Fruit fly (Drosophila melanogaster) whole organism, embryonic: Measurements from ENCODE around the gene CG14696.

Experiments
- Abd-B ChIP-seq: fragments of 200-800 bp; sonication (Bioruptor generic); optimal IDR thresholded peaks from 2 replicates; lab custom pipeline; 2018; ENCODE audit warnings: missing biosample characterization, mild to moderate bottlenecking, missing genetic modification characterization, moderate library complexity
- B-H2 ChIP-seq: fragments of 200-800 bp; sonication (Bioruptor generic); optimal IDR thresholded peaks from 2 replicates; lab custom pipeline; 2018; ENCODE audit warnings: missing biosample characterization, mild to moderate bottlenecking, missing genetic modification characterization
- Bdp1 ChIP-seq: fragments of 200-800 bp; sonication (Bioruptor generic); optimal IDR thresholded peaks from 3 replicates; lab custom pipeline; 2016; ENCODE audit warnings: missing biosample characterization, missing genetic modification characterization
- CG10431 ChIP-seq: fragments of 200-800 bp; sonication (Bioruptor generic); optimal IDR thresholded peaks from 3 replicates; lab custom pipeline; 2018; ENCODE audit warnings: missing biosample characterization, mild to moderate bottlenecking, missing genetic modification characterization
- CG13424 ChIP-seq: fragments of 200-800 bp; sonication (Bioruptor generic); optimal IDR thresholded peaks from 2 replicates; lab custom pipeline; 2019; ENCODE audit warnings: missing biosample characterization, mild to moderate bottlenecking, missing genetic modification characterization, moderate library complexity
- CG13624 ChIP-seq: fragments of 200-800 bp; sonication (Bioruptor generic); optimal IDR thresholded peaks from 2 replicates; lab custom pipeline; 2016; ENCODE audit warnings: missing biosample characterization, missing genetic modification characterization
- CG1647 ChIP-seq: fragments of 200-800 bp; sonication (Bioruptor generic); optimal IDR thresholded peaks from 3 replicates; lab custom pipeline; 2016; ENCODE audit warnings: missing biosample characterization, missing genetic modification characterization
- CG16863 ChIP-seq: fragments of 200-800 bp; sonication (Bioruptor generic); optimal IDR thresholded peaks from 3 replicates; lab custom pipeline; 2016; ENCODE audit warnings: missing biosample characterization, missing genetic modification characterization
- CG2199 ChIP-seq: fragments of 200-800 bp; sonication (Bioruptor generic); IDR thresholded peaks from 3 replicates; pipeline ENCODE4 v1.3.6; 2022; ENCODE audit warnings: missing biosample characterization, missing genetic modification characterization
- CG2712 ChIP-seq: fragments of 200-800 bp; optimal IDR thresholded peaks from 3 replicates; lab custom pipeline; 2019; ENCODE audit warnings: missing biosample characterization, mild to moderate bottlenecking, missing genetic modification characterization, moderate library complexity
- CG30403 ChIP-seq: fragments of 200-800 bp; sonication (Bioruptor generic); optimal IDR thresholded peaks from 3 replicates; lab custom pipeline; 2016; ENCODE audit warnings: missing biosample characterization, missing genetic modification characterization
- CG3726 ChIP-seq: fragments of 200-800 bp; sonication (Bioruptor generic); IDR thresholded peaks from 3 replicates; pipeline ENCODE4, ENCODE4 v1.3.6; 2022; ENCODE audit warnings: missing biosample characterization, missing genetic modification characterization
- CG4617 ChIP-seq: fragments of 200-800 bp; sonication (Bioruptor generic); optimal IDR thresholded peaks from 3 replicates; lab custom pipeline; 2016; ENCODE audit warnings: missing biosample characterization, missing genetic modification characterization, borderline replicate concordance
- CG4820 ChIP-seq: fragments of 200-800 bp; sonication (Bioruptor generic); optimal IDR thresholded peaks from 3 replicates; lab custom pipeline; 2016; ENCODE audit warnings: missing biosample characterization, missing genetic modification characterization
- CG5953 ChIP-seq: fragments of 200-800 bp; sonication (Bioruptor generic); IDR thresholded peaks from 2 replicates; pipeline ENCODE4 v1.3.6; 2022; ENCODE audit warnings: missing biosample characterization, missing genetic modification characterization
- CG6765 ChIP-seq: fragments of 200-800 bp; sonication (Bioruptor generic); optimal IDR thresholded peaks from 3 replicates; lab custom pipeline; 2017; ENCODE audit warnings: missing biosample characterization, mild to moderate bottlenecking, missing genetic modification characterization
- CG7745 ChIP-seq: fragments of 200-800 bp; sonication (Bioruptor generic); optimal IDR thresholded peaks from 2 replicates; lab custom pipeline; 2018; ENCODE audit warnings: missing biosample characterization, mild to moderate bottlenecking, missing genetic modification characterization, moderate library complexity
- CG8944 ChIP-seq: fragments of 200-800 bp; sonication (Bioruptor generic); optimal IDR thresholded peaks from 3 replicates; lab custom pipeline; 2016; ENCODE audit warnings: missing biosample characterization, missing genetic modification characterization
- Chrac-16 ChIP-seq: fragments of 200-800 bp; sonication (Bioruptor generic); optimal IDR thresholded peaks from 3 replicates; lab custom pipeline; 2016; ENCODE audit warnings: missing biosample characterization, missing genetic modification characterization
- D ChIP-seq, 2 experiments: fragments of 200-800 bp in 1 of 2; fragments of >200 bp in 1 of 2; sonication (Bioruptor generic) in 1 of 2; optimal IDR thresholded peaks; 2 replicates in 1 of 2; 3 replicates in 1 of 2; lab custom pipeline; 2017; ENCODE audit warnings: mild to moderate bottlenecking in 1 of 2, missing biosample characterization in 1 of 2, missing genetic modification characterization in 1 of 2, missing genetic modification reagents in 1 of 2
- D19A ChIP-seq: fragments of 200-800 bp; optimal IDR thresholded peaks from 3 replicates; lab custom pipeline; 2019; ENCODE audit warnings: missing biosample characterization, mild to moderate bottlenecking, missing genetic modification characterization, moderate library complexity
- Dfd ChIP-seq, 2 experiments: fragments of >200 bp; optimal IDR thresholded peaks; 2 replicates each; lab custom pipeline; 2017; ENCODE audit warnings: missing biosample characterization in 2 of 2, missing genetic modification characterization in 2 of 2
- E2f2 ChIP-seq: fragments of 200-800 bp; sonication (Bioruptor generic); IDR thresholded peaks from 2 replicates; pipeline ENCODE4 v1.3.6; 2022; ENCODE audit warnings: missing biosample characterization, missing genetic modification characterization
- ERR ChIP-seq: fragments of 200-800 bp; sonication (Bioruptor generic); optimal IDR thresholded peaks from 2 replicates; lab custom pipeline; 2016; ENCODE audit warnings: missing biosample characterization, missing genetic modification characterization
- Ets65A ChIP-seq: fragments of 200-800 bp; sonication (Bioruptor generic); peaks from one replicate; lab custom pipeline; 2016; ENCODE audit warnings: missing biosample characterization, missing genetic modification characterization
- Fer3 ChIP-seq: fragments of 200-800 bp; sonication (Bioruptor generic); optimal IDR thresholded peaks from 2 replicates; lab custom pipeline; 2018; ENCODE audit warnings: missing biosample characterization, mild to moderate bottlenecking, missing genetic modification characterization, moderate library complexity
- H15 ChIP-seq: fragments of 200-800 bp; sonication (Bioruptor generic); IDR thresholded peaks from 3 replicates; pipeline ENCODE4 v1.3.6; 2022; ENCODE audit warnings: missing biosample characterization, missing genetic modification characterization
- HLH3B ChIP-seq: fragments of 200-800 bp; sonication (Bioruptor generic); IDR thresholded peaks from 2 replicates; pipeline ENCODE4 v1.3.6; 2022; ENCODE audit warnings: missing biosample characterization, missing genetic modification characterization
- Hr78 ChIP-seq, 2 experiments: fragments of 200-800 bp in 1 of 2; fragments of >200 bp in 1 of 2; sonication (Bioruptor generic) in 1 of 2; optimal IDR thresholded peaks; 2 replicates each; lab custom pipeline; 2017 to 2019; ENCODE audit warnings: missing biosample characterization in 2 of 2, missing genetic modification characterization in 2 of 2, mild to moderate bottlenecking in 1 of 2, moderate library complexity in 1 of 2
- Kr ChIP-seq: fragments of 200-800 bp; sonication (Bioruptor generic); optimal IDR thresholded peaks from 2 replicates; lab custom pipeline; 2017; ENCODE audit warnings: missing biosample characterization, mild to moderate bottlenecking, missing genetic modification characterization
- MBD-R2 ChIP-seq: fragments of 200-800 bp; sonication (Bioruptor generic); IDR thresholded peaks from 2 replicates; pipeline ENCODE4 v1.3.6; 2022; ENCODE audit warnings: missing biosample characterization, missing genetic modification characterization
- Mad ChIP-seq: fragments of 200-800 bp; sonication (Bioruptor generic); optimal IDR thresholded peaks from 2 replicates; lab custom pipeline; 2016; ENCODE audit warnings: missing biosample characterization, missing genetic modification characterization
- NC2β ChIP-seq: fragments of 200-800 bp; sonication (Bioruptor generic); optimal IDR thresholded peaks from 2 replicates; lab custom pipeline; 2016; ENCODE audit warnings: missing biosample characterization, missing genetic modification characterization
- Nf-YA ChIP-seq: fragments of 200-800 bp; sonication (Bioruptor generic); IDR thresholded peaks from 2 replicates; pipeline ENCODE4 v1.3.6; 2022; ENCODE audit warnings: missing biosample characterization, missing genetic modification characterization
- NfI ChIP-seq: fragments of 200-800 bp; sonication (Bioruptor generic); optimal IDR thresholded peaks from 3 replicates; lab custom pipeline; 2018; ENCODE audit warnings: missing biosample characterization, mild to moderate bottlenecking, missing genetic modification characterization, moderate library complexity
- Oli ChIP-seq: fragments of 200-800 bp; sonication (Bioruptor generic); optimal IDR thresholded peaks from 2 replicates; lab custom pipeline; 2018; ENCODE audit warnings: missing biosample characterization, mild to moderate bottlenecking, missing genetic modification characterization, moderate library complexity
- PHDP ChIP-seq: fragments of 200-800 bp; sonication (Bioruptor generic); optimal IDR thresholded peaks from 3 replicates; lab custom pipeline; 2018; ENCODE audit warnings: missing biosample characterization, mild to moderate bottlenecking, missing genetic modification characterization, moderate library complexity
- Usf ChIP-seq: fragments of 200-800 bp; sonication (Bioruptor generic); optimal IDR thresholded peaks from 2 replicates; lab custom pipeline; 2017; ENCODE audit warnings: missing genotype, missing biosample characterization, missing genetic modification characterization
- YL-1 ChIP-seq: fragments of 200-800 bp; sonication (Bioruptor generic); optimal IDR thresholded peaks from 3 replicates; lab custom pipeline; 2017; ENCODE audit warnings: missing biosample characterization, mild to moderate bottlenecking, missing genetic modification characterization
- ab ChIP-seq: fragments of 200-800 bp; sonication (Bioruptor generic); optimal IDR thresholded peaks from 2 replicates; lab custom pipeline; 2016; ENCODE audit warnings: missing biosample characterization, missing genetic modification characterization
- bbx ChIP-seq: fragments of 200-800 bp; sonication (Bioruptor generic); IDR thresholded peaks from 2 replicates; pipeline ENCODE4 v1.3.6; 2022; ENCODE audit warnings: missing biosample characterization, missing genetic modification characterization; ENCODE audit not compliant: partially characterized antibody
- dati ChIP-seq: fragments of 200-800 bp; sonication (Bioruptor generic); IDR thresholded peaks from 2 replicates; pipeline ENCODE4 v1.3.6; 2022; ENCODE audit warnings: missing biosample characterization, missing genetic modification characterization
- fd96Cb ChIP-seq: fragments of 200-800 bp; sonication (Bioruptor generic); optimal IDR thresholded peaks from 2 replicates; lab custom pipeline; 2018; ENCODE audit warnings: missing biosample characterization, mild to moderate bottlenecking, missing genetic modification characterization, moderate library complexity
- hb ChIP-seq: fragments of 200-800 bp; sonication (Bioruptor generic); IDR thresholded peaks from 3 replicates; pipeline ENCODE4 v1.3.6; 2022; ENCODE audit warnings: missing biosample characterization, missing genetic modification characterization; ENCODE audit not compliant: partially characterized antibody
- insv ChIP-seq, 2 experiments: fragments of 200-800 bp; sonication (Bioruptor generic); optimal IDR thresholded peaks; 3 replicates each; lab custom pipeline; 2016 to 2018; ENCODE audit warnings: missing biosample characterization in 2 of 2, missing genetic modification characterization in 2 of 2
- nom ChIP-seq: fragments of 200-800 bp; sonication (Bioruptor generic); optimal IDR thresholded peaks from 2 replicates; lab custom pipeline; 2017; ENCODE audit warnings: missing biosample characterization, missing genetic modification characterization, mild to moderate bottlenecking, moderate library complexity, missing genetic modification reagents
- sug ChIP-seq: fragments of 200-800 bp; optimal IDR thresholded peaks from 2 replicates; lab custom pipeline; 2019; ENCODE audit warnings: missing biosample characterization, mild to moderate bottlenecking, missing genetic modification characterization, moderate library complexity
- wek ChIP-seq: fragments of 200-800 bp; sonication (Bioruptor generic); optimal IDR thresholded peaks from 3 replicates; lab custom pipeline; 2018; ENCODE audit warnings: missing biosample characterization, mild to moderate bottlenecking, missing genetic modification characterization, moderate library complexity

Gene CG14696

DNA sequence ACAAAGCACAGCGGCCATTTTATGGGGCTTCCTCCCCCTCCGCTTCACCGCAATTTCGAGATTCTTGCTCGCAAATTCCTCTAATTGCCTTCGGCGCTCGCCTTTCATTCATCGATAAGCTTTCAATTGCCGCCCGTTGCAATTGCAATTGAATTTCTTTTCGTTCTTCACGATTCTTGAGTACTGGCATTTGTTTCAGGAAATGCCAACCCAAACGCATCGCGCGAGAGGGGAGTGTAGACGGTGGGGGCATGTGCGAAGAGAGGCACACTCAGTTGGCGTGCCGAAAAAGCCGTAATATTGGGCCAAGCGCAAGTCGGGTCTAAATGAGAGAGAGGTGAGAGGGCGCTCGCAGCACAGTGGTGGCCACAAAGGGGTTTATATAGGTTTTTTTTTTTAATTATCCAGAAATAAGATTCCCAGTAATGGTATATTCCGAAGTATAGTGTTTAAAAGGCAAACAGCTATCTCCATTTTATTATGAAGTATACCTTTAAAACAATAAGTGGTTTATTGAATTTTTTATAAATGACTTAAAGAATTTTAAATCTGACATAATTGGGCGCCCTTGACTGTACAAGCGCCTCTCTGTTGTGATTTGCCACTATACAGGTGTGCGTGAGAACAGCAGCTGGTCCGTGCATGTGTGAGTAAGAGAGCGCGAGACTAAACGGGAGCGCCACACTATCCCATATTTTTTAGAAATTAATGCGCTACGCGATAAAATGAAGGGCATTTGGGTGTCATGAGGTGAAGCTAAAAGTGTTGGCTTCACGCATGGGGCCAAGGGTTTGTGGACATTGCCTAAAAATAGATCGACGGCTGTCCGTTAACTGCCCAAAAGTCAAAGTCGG is 1.9 kb upstream of the CG14696 start (continued):
- TF ChIP-seq Nf-YA (GFP tag; lab: Robert Waterston, UW) (peak; percentile 80), Ets65A (GFP tag; lab: Kevin White, UChicago) (peak; percentile 44), dati (GFP tag; lab: Robert Waterston, UW) (peak; percentile 40; the same call in 1 of the 2 replicates), B-H2 (peak; percentile 89), CG4820 (GFP tag; lab: Kevin White, UChicago) (peak; percentile 79), nom (GFP tag; lab: Kevin White, UChicago) (peak; percentile 82), PHDP (tag; lab: Kevin White, UChicago) (peak; percentile 95), CG30403 (GFP tag; lab: Kevin White, UChicago) (peak; percentile 94), CG10431 (GFP tag; lab: Kevin White, UChicago) (peak; percentile 49), fd96Cb (peak; percentile 74), HLH3B (peak; percentile 90), ERR (GFP tag; lab: Kevin White, UChicago) (peak; percentile 78), D (optimal IDR thresholded peaks at IDR 0.05; lab: Kevin White, UChicago) (no peak), D (GFP tag; optimal IDR thresholded peaks at IDR 0.05; lab: Kevin White, UChicago) (peak; percentile 81), Dfd (GFP tag; optimal IDR thresholded peaks at IDR 0.05; lab: Kevin White, UChicago) (no peak), Bdp1 (GFP tag; lab: Kevin White, UChicago) (peak; percentile 60), CG7745 (tag; lab: Kevin White, UChicago) (no peak), CG13424 (peak; percentile 94), Mad (peak; percentile 71), CG2712 (tag; lab: Kevin White, UChicago) (peak; percentile 85), NC2β (GFP tag; lab: Kevin White, UChicago) (peak; percentile 69), D19A (tag; lab: Kevin White, UChicago) (peak; percentile 75), CG16863 (GFP tag; lab: Kevin White, UChicago) (peak; percentile 80), Abd-B (GFP tag; lab: Kevin White, UChicago) (peak; percentile 81), Oli (tag; lab: Kevin White, UChicago) (peak; percentile 91), sug (peak; percentile 88), Usf (GFP tag; lab: Kevin White, UChicago) (peak; percentile 73), YL-1 (peak; percentile 39), insv (GFP tag; optimal IDR thresholded peaks at IDR 0.05; lab: Kevin White, UChicago) (peak in 1 of 2 experiments; percentile 71), CG1647 (peak; percentile 72), Kr (GFP tag; lab: Kevin White, UChicago) (no peak), E2f2 (peak; percentile 76), CG4617 (GFP tag; lab: Kevin White, UChicago) (peak; percentile 36), CG3726 (peak; percentile 66; the same call in 2 of the 3 replicates), Chrac-16 (GFP tag; lab: Kevin White, UChicago) (peak; percentile 86), CG13624 (GFP tag; lab: Kevin White, UChicago) (peak; percentile 90), CG5953 (GFP tag; lab: Robert Waterston, UW) (peak; percentile 9), wek (GFP tag; lab: Kevin White, UChicago) (no peak), hb (no peak), ab (GFP tag; lab: Kevin White, UChicago) (peak; percentile 25), CG2199 (GFP tag; lab: Robert Waterston, UW) (peak; percentile 29; the same call in 1 of the 3 replicates), MBD-R2 (GFP tag; lab: Robert Waterston, UW) (peak; percentile 72; the same call in 1 of the 2 replicates), CG6765 (GFP tag; lab: Kevin White, UChicago) (peak; percentile 85), Hr78 (GFP tag; optimal IDR thresholded peaks at IDR 0.05; lab: Kevin White, UChicago) (peak in 1 of 2 experiments; percentile 92), bbx (no peak), NfI (GFP tag; lab: Kevin White, UChicago) (peak; percentile 87), Fer3 (tag; lab: Kevin White, UChicago) (peak; percentile 91), CG8944 (GFP tag; lab: Kevin White, UChicago) (peak; percentile 79), H15 (GFP tag; lab: Robert Waterston, UW) (peak; percentile 67; the same call in 2 of the 3 replicates)
